Worm (Caenorhabditis elegans) whole organism, mixed stage, embryonic: Measurements from ENCODE around the gene skpt-1.

ENCODE experiments used
- blmp-1 ChIP-seq: fragments of 150-350 bp; optimal IDR thresholded peaks from 2 replicates; lab custom pipeline; 2014; ENCODE audit warnings: missing biosample characterization, missing genetic modification characterization
- drap-1 ChIP-seq: fragments of 200-800 bp; sonication (Bioruptor generic); optimal IDR thresholded peaks from 3 replicates; lab custom pipeline; 2018; ENCODE audit warnings: mild to moderate bottlenecking, missing genetic modification characterization, missing compliant biosample characterization
- elt-3 ChIP-seq: fragments of 150-350 bp; optimal IDR thresholded peaks from 2 replicates; lab custom pipeline; 2014; ENCODE audit warnings: missing biosample characterization, missing genetic modification characterization
- flh-1 ChIP-seq: fragments of 200-800 bp; sonication (Bioruptor generic); optimal IDR thresholded peaks from 2 replicates; lab custom pipeline; 2018; ENCODE audit warnings: mild to moderate bottlenecking, missing genetic modification characterization, moderate library complexity, missing compliant biosample characterization
- mab-5 ChIP-seq: fragments of 150-350 bp; optimal IDR thresholded peaks from 2 replicates; lab custom pipeline; 2014; ENCODE audit warnings: missing biosample characterization, missing genetic modification characterization
- mep-1 ChIP-seq: fragments of 150-350 bp; optimal IDR thresholded peaks from 2 replicates; lab custom pipeline; 2017; ENCODE audit warnings: missing biosample characterization, missing genetic modification reagents, missing genetic modification characterization, inconsistent platforms
- nhr-12 ChIP-seq: fragments of 150-350 bp; optimal IDR thresholded peaks from 2 replicates; lab custom pipeline; 2014; ENCODE audit warnings: missing biosample characterization, missing genetic modification characterization
- nhr-28 ChIP-seq: fragments of 150-350 bp; optimal IDR thresholded peaks from 2 replicates; lab custom pipeline; 2014; ENCODE audit warnings: missing biosample characterization, missing genetic modification characterization
- pha-4 ChIP-seq: fragments of 150-350 bp; optimal IDR thresholded peaks from 2 replicates; lab custom pipeline; 2018; ENCODE audit warnings: missing biosample characterization, missing genetic modification reagents, missing genetic modification characterization
- snpc-4 ChIP-seq: fragments of 150-350 bp; optimal IDR thresholded peaks from 2 replicates; lab custom pipeline; 2014; ENCODE audit warnings: missing biosample characterization, missing genetic modification characterization

DNA sequence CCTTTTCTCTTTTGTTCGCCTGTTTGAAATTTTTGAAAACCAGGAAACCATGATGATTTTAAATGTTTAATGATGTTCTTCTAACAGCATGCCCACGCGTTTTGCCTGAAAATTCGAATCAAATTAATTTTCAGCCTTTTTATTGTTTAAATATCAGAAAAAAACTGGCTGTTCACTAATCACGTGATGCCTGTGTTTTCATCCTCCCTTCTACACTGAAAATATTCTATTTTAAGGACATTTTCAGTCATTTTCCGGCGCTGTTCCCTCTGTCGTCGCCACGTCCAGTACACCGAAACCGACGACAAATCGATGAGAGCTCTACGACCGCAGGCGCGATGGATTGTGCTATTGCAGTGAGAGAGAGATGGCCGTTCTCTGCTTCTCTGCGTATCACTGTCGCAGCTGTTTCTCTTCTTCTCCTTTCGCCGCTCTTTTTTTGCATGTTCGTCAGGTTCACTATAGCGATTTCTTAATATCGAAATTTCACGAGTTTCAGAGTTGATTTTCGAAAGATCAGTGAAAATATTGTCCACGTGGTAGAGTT lies 1.6 kb upstream of the skpt-1 start, which contains the start of gene F48E8.8:
- TF ChIP-seq nhr-12 (tag; lab: Kevin White, UChicago) (no peak), mep-1 (tag; lab: Kevin White, UChicago) (peak; percentile 28), pha-4 (no peak), elt-3 (no peak), drap-1 (GFP tag; lab: Kevin White, UChicago) (no peak), blmp-1 (tag; lab: Kevin White, UChicago) (no peak), mab-5 (tag; lab: Kevin White, UChicago) (no peak), snpc-4 (tag; lab: Kevin White, UChicago) (no peak), nhr-28 (no peak), flh-1 (GFP tag; lab: Kevin White, UChicago) (no peak)
